Fruit fly (Drosophila melanogaster) whole organism, embryonic: ENCODE results near the gene SrpRalpha.

Experiments used
- Atf3 ChIP-seq: fragments of 200-800 bp; sonication (Bioruptor generic); optimal IDR thresholded peaks from 3 replicates; lab custom pipeline; 2016; ENCODE audit warnings: missing biosample characterization, missing genetic modification characterization
- CG10543 ChIP-seq: fragments of 200-800 bp; sonication (Bioruptor generic); optimal IDR thresholded peaks from 3 replicates; lab custom pipeline; 2017; ENCODE audit warnings: missing biosample characterization, mild to moderate bottlenecking, missing genetic modification characterization, moderate library complexity
- CG14014 ChIP-seq: fragments of 200-800 bp; sonication (Bioruptor generic); IDR thresholded peaks from 2 replicates; pipeline ENCODE4 v1.3.6; 2022; ENCODE audit warnings: missing biosample characterization, missing genetic modification characterization
- CG17802 ChIP-seq: fragments of 200-800 bp; sonication (Bioruptor generic); optimal IDR thresholded peaks from 2 replicates; lab custom pipeline; 2018; ENCODE audit warnings: missing biosample characterization, mild to moderate bottlenecking, missing genetic modification characterization, moderate library complexity
- CG17912 ChIP-seq: fragments of 200-800 bp; sonication (Bioruptor generic); optimal IDR thresholded peaks from 2 replicates; lab custom pipeline; 2018; ENCODE audit warnings: missing biosample characterization, mild to moderate bottlenecking, missing genetic modification characterization
- CG31224 ChIP-seq: fragments of 200-800 bp; sonication (Bioruptor generic); IDR thresholded peaks from 2 replicates; pipeline ENCODE4 v1.3.6; 2022; ENCODE audit warnings: missing biosample characterization, missing genetic modification characterization
- CG33557 ChIP-seq: fragments of 200-800 bp; sonication (Bioruptor generic); optimal IDR thresholded peaks from 2 replicates; lab custom pipeline; 2019; ENCODE audit warnings: missing biosample characterization, mild to moderate bottlenecking, missing genetic modification characterization, moderate library complexity
- CG3847 ChIP-seq: fragments of 200-800 bp; sonication (Bioruptor generic); IDR thresholded peaks from 2 replicates; pipeline ENCODE4 v1.3.6; 2022; ENCODE audit warnings: missing biosample characterization, missing genetic modification characterization
- CG4282 ChIP-seq: fragments of 200-800 bp; sonication (Bioruptor generic); optimal IDR thresholded peaks from 2 replicates; lab custom pipeline; 2016; ENCODE audit warnings: missing biosample characterization, missing genetic modification characterization
- CG4854 ChIP-seq: fragments of 200-800 bp; sonication (Bioruptor generic); optimal IDR thresholded peaks from 2 replicates; lab custom pipeline; 2016; ENCODE audit warnings: missing biosample characterization, missing genetic modification characterization, inconsistent platforms
- CrebB ChIP-seq: fragments of 200-800 bp; sonication (Bioruptor generic); optimal IDR thresholded peaks from 3 replicates; lab custom pipeline; 2018; ENCODE audit warnings: missing biosample characterization, mild to moderate bottlenecking, missing genetic modification characterization
- Dip3 ChIP-seq: fragments of 200-800 bp; sonication (Bioruptor generic); optimal IDR thresholded peaks from 3 replicates; lab custom pipeline; 2016; ENCODE audit warnings: missing biosample characterization, missing genetic modification characterization
- Doc2 ChIP-seq: fragments of 200-800 bp; sonication (Bioruptor generic); IDR thresholded peaks from 2 replicates; pipeline ENCODE4 v1.3.6; 2022; ENCODE audit warnings: missing biosample characterization, missing genetic modification characterization
- Doc3 ChIP-seq: fragments of 200-800 bp; sonication (Bioruptor generic); IDR thresholded peaks from 3 replicates; pipeline ENCODE4 v1.3.6; 2022; ENCODE audit warnings: missing biosample characterization, missing genetic modification characterization; ENCODE audit not compliant: partially characterized antibody
- Ets65A ChIP-seq: fragments of 200-800 bp; sonication (Bioruptor generic); peaks from one replicate; lab custom pipeline; 2016; ENCODE audit warnings: missing biosample characterization, missing genetic modification characterization
- Fer1 ChIP-seq: fragments of 200-800 bp; sonication (Bioruptor generic); optimal IDR thresholded peaks from 2 replicates; lab custom pipeline; 2017; ENCODE audit warnings: missing biosample characterization, mild to moderate bottlenecking, missing genetic modification characterization
- Meics ChIP-seq: fragments of 200-800 bp; sonication (Bioruptor generic); optimal IDR thresholded peaks from 2 replicates; lab custom pipeline; 2017; ENCODE audit warnings: missing biosample characterization, mild to moderate bottlenecking, missing genetic modification characterization
- Nf-YA ChIP-seq: fragments of 200-800 bp; sonication (Bioruptor generic); IDR thresholded peaks from 2 replicates; pipeline ENCODE4 v1.3.6; 2022; ENCODE audit warnings: missing biosample characterization, missing genetic modification characterization
- Oli ChIP-seq: fragments of 200-800 bp; sonication (Bioruptor generic); optimal IDR thresholded peaks from 2 replicates; lab custom pipeline; 2018; ENCODE audit warnings: missing biosample characterization, mild to moderate bottlenecking, missing genetic modification characterization, moderate library complexity
- Pdp1 ChIP-seq, 2 experiments: fragments of 200-800 bp; sonication (Bioruptor generic); optimal IDR thresholded peaks; 3 replicates each; lab custom pipeline; 2016; ENCODE audit warnings: missing biosample characterization in 2 of 2, missing genetic modification characterization in 2 of 2, mild to moderate bottlenecking in 1 of 2, moderate library complexity in 1 of 2
- Ptx1 ChIP-seq: fragments of 200-800 bp; sonication (Bioruptor generic); IDR thresholded peaks from 2 replicates; pipeline ENCODE4 v1.3.6; 2022; ENCODE audit warnings: missing biosample characterization, missing genetic modification characterization
- Side ChIP-seq: fragments of 200-800 bp; sonication (Bioruptor generic); optimal IDR thresholded peaks from 2 replicates; lab custom pipeline; 2016; ENCODE audit warnings: missing biosample characterization, missing genetic modification characterization
- Spps ChIP-seq: fragments of 200-800 bp; sonication (Bioruptor generic); optimal IDR thresholded peaks from 2 replicates; lab custom pipeline; 2018; ENCODE audit warnings: missing biosample characterization, mild to moderate bottlenecking, missing genetic modification characterization
- Xrp1 ChIP-seq: fragments of 200-800 bp; sonication (Bioruptor generic); IDR thresholded peaks from 2 replicates; pipeline ENCODE4 v1.3.6; 2022; ENCODE audit warnings: missing biosample characterization, missing genetic modification characterization
- aop ChIP-seq: fragments of 200-800 bp; sonication (Bioruptor generic); IDR thresholded peaks from 2 replicates; pipeline ENCODE4 v1.3.6; 2022; ENCODE audit warnings: missing biosample characterization, missing genetic modification characterization
- ap ChIP-seq: fragments of 200-800 bp; sonication (Bioruptor generic); IDR thresholded peaks from 2 replicates; pipeline ENCODE4 v1.3.6; 2022; ENCODE audit warnings: missing biosample characterization, missing genetic modification characterization
- cwo ChIP-seq: fragments of 200-800 bp; sonication (Bioruptor generic); optimal IDR thresholded peaks from 3 replicates; lab custom pipeline; 2017; ENCODE audit warnings: missing biosample characterization, missing genetic modification characterization, mild to moderate bottlenecking, moderate library complexity, missing genetic modification reagents
- ems ChIP-seq: fragments of 200-800 bp; sonication (Bioruptor generic); optimal IDR thresholded peaks from 3 replicates; lab custom pipeline; 2016; ENCODE audit warnings: missing biosample characterization, missing genetic modification characterization
- ftz-f1 ChIP-seq: fragments of 200-800 bp; sonication (Bioruptor generic); optimal IDR thresholded peaks from 2 replicates; lab custom pipeline; 2016; ENCODE audit warnings: missing biosample characterization, missing genetic modification characterization
- fu2 ChIP-seq: fragments of 200-800 bp; sonication (Bioruptor generic); optimal IDR thresholded peaks from 2 replicates; lab custom pipeline; 2016; ENCODE audit warnings: missing biosample characterization, missing genetic modification characterization
- gcm2 ChIP-seq: fragments of 200-800 bp; sonication (Bioruptor generic); optimal IDR thresholded peaks from 2 replicates; lab custom pipeline; 2016; ENCODE audit warnings: missing biosample characterization, missing genetic modification characterization
- gfzf ChIP-seq: fragments of 200-800 bp; sonication (Bioruptor generic); optimal IDR thresholded peaks from 2 replicates; lab custom pipeline; 2016; ENCODE audit warnings: missing biosample characterization, mild to moderate bottlenecking, missing genetic modification characterization, moderate library complexity
- her ChIP-seq: fragments of 200-800 bp; sonication (Bioruptor generic); optimal IDR thresholded peaks from 2 replicates; lab custom pipeline; 2016; ENCODE audit warnings: missing biosample characterization, missing genetic modification characterization
- lov ChIP-seq, 2 experiments: fragments of 200-800 bp in 1 of 2; fragments of >200 bp in 1 of 2; sonication (Bioruptor generic) in 1 of 2; IDR thresholded peaks in 1 of 2; optimal IDR thresholded peaks in 1 of 2; 2 replicates in 1 of 2; 3 replicates in 1 of 2; pipeline versions ENCODE4 v1.3.6 to Lab custom; 2017 to 2022; ENCODE audit warnings: missing biosample characterization in 1 of 2, missing genetic modification characterization in 1 of 2
- maf-S ChIP-seq: fragments of 200-800 bp; sonication (Bioruptor generic); optimal IDR thresholded peaks from 2 replicates; lab custom pipeline; 2016; ENCODE audit warnings: missing biosample characterization, missing genetic modification characterization
- mld ChIP-seq: fragments of 200-800 bp; sonication (Bioruptor generic); IDR thresholded peaks from 3 replicates; pipeline ENCODE4 v1.3.6; 2022; ENCODE audit warnings: missing biosample characterization, missing genetic modification characterization; ENCODE audit not compliant: partially characterized antibody
- prd ChIP-seq, 3 experiments: fragments of >200 bp in 2 of 3; fragments of 200-800 bp in 1 of 3; sonication (Bioruptor generic) in 1 of 3; optimal IDR thresholded peaks in 2 of 3; IDR thresholded peaks in 1 of 3; 2 replicates in 2 of 3; 3 replicates in 1 of 3; pipeline versions ENCODE4 v1.3.6 to Lab custom; 2017 to 2022; ENCODE audit warnings: missing biosample characterization in 1 of 3, missing genetic modification characterization in 1 of 3
- repo ChIP-seq: fragments of 200-800 bp; sonication (Bioruptor generic); optimal IDR thresholded peaks from 2 replicates; lab custom pipeline; 2016; ENCODE audit warnings: missing biosample characterization, missing genetic modification characterization
- schlank ChIP-seq: fragments of 200-800 bp; sonication (Bioruptor generic); optimal IDR thresholded peaks from 2 replicates; lab custom pipeline; 2018; ENCODE audit warnings: missing biosample characterization, mild to moderate bottlenecking, missing genetic modification characterization
- scrt ChIP-seq: fragments of 200-800 bp; sonication (Bioruptor generic); optimal IDR thresholded peaks from 2 replicates; lab custom pipeline; 2018; ENCODE audit warnings: missing biosample characterization, mild to moderate bottlenecking, missing genetic modification characterization, moderate library complexity
- sim ChIP-seq: fragments of 200-800 bp; sonication (Bioruptor generic); IDR thresholded peaks from 2 replicates; pipeline ENCODE4 v1.3.6; 2022; ENCODE audit warnings: missing biosample characterization, missing genetic modification characterization
- slou ChIP-seq: fragments of 200-800 bp; sonication (Bioruptor generic); optimal IDR thresholded peaks from 3 replicates; lab custom pipeline; 2016; ENCODE audit warnings: missing biosample characterization, missing genetic modification characterization
- sqz ChIP-seq: fragments of 200-800 bp; sonication (Bioruptor generic); optimal IDR thresholded peaks from 3 replicates; lab custom pipeline; 2018; ENCODE audit warnings: missing biosample characterization, mild to moderate bottlenecking, missing genetic modification characterization
- stc ChIP-seq: fragments of 200-800 bp; sonication (Bioruptor generic); IDR thresholded peaks from 2 replicates; pipeline ENCODE4 v1.3.6; 2022; ENCODE audit warnings: missing biosample characterization, missing genetic modification characterization
- tap ChIP-seq: fragments of 200-800 bp; optimal IDR thresholded peaks from 3 replicates; lab custom pipeline; 2019; ENCODE audit warnings: missing biosample characterization, mild to moderate bottlenecking, missing genetic modification characterization, moderate library complexity
- tio ChIP-seq: fragments of 200-800 bp; sonication (Bioruptor generic); optimal IDR thresholded peaks from 2 replicates; lab custom pipeline; 2017; ENCODE audit warnings: missing biosample characterization, missing genetic modification characterization, inconsistent platforms
- tll ChIP-seq, 2 experiments: fragments of 200-800 bp in 1 of 2; fragments of >200 bp in 1 of 2; sonication (Bioruptor generic) in 1 of 2; optimal IDR thresholded peaks; 2 replicates each; lab custom pipeline; 2017 to 2019; ENCODE audit warnings: missing biosample characterization in 2 of 2, missing genetic modification characterization in 2 of 2, mild to moderate bottlenecking in 1 of 2, moderate library complexity in 1 of 2
- tx ChIP-seq: fragments of 200-800 bp; sonication (Bioruptor generic); optimal IDR thresholded peaks from 2 replicates; lab custom pipeline; 2016; ENCODE audit warnings: missing biosample characterization, missing genetic modification characterization
- zen2 ChIP-seq: fragments of 200-800 bp; sonication (Bioruptor generic); IDR thresholded peaks from 3 replicates; pipeline ENCODE4 v1.3.6; 2022; ENCODE audit warnings: missing biosample characterization, missing genetic modification characterization; ENCODE audit not compliant: partially characterized antibody

The SrpRalpha gene

dm6 chrX:11137566-11138186 is 8.8 kb upstream of the SrpRalpha start, which contains the start of gene CDK2AP1 (continued):
- TF ChIP-seq sqz (GFP tag; lab: Kevin White, UChicago) (no peak), CG33557 (GFP tag; lab: Kevin White, UChicago) (no peak), schlank (tag; lab: Kevin White, UChicago) (no peak), Atf3 (GFP tag; lab: Kevin White, UChicago) (peak; percentile 48), tio (GFP tag; lab: Kevin White, UChicago) (no peak), Xrp1 (GFP tag; lab: Robert Waterston, UW) (peak; percentile 9; the same call in 1 of the 2 replicates), slou (no peak), Side (GFP tag; lab: Kevin White, UChicago) (peak; percentile 13), CG3847 (GFP tag; lab: Robert Waterston, UW) (no peak), CG10543 (GFP tag; lab: Kevin White, UChicago) (no peak), maf-S (GFP tag; lab: Kevin White, UChicago) (peak; percentile 10), mld (GFP tag; lab: Robert Waterston, UW) (peak; percentile 70), Ets65A (peak; percentile 82), CG4282 (GFP tag; lab: Kevin White, UChicago) (no peak), gfzf (GFP tag; lab: Kevin White, UChicago) (peak; percentile 55), Fer1 (no peak), CG17802 (tag; lab: Kevin White, UChicago) (peak; percentile 86), Ptx1 (GFP tag; lab: Robert Waterston, UW) (peak; percentile 32), CG4854 (no peak), CG14014 (GFP tag; lab: Robert Waterston, UW) (0 out of 2 replicates have a peak, but pooled peaks have one; percentile 17), tll (GFP tag; optimal IDR thresholded peaks at IDR 0.05; lab: Kevin White, UChicago) (peak in 1 of 2 experiments; percentile 71), Dip3 (GFP tag; lab: Kevin White, UChicago) (no peak), ap (no peak), tap (tag; lab: Kevin White, UChicago) (no peak), her (GFP tag; lab: Kevin White, UChicago) (peak; percentile 50), Meics (peak; percentile 0), Oli (tag; lab: Kevin White, UChicago) (no peak), scrt (no peak), Nf-YA (no peak), stc (GFP tag; lab: Robert Waterston, UW) (no peak), lov (optimal IDR thresholded peaks at IDR 0.05; lab: Kevin White, UChicago) (no peak), lov (GFP tag; IDR thresholded peaks at IDR 0.05; lab: Robert Waterston, UW) (no peak), zen2 (GFP tag; lab: Robert Waterston, UW) (peak; percentile 61), gcm2 (GFP tag; lab: Kevin White, UChicago) (no peak), repo (GFP tag; lab: Kevin White, UChicago) (no peak), Pdp1 (GFP tag; optimal IDR thresholded peaks at IDR 0.05; lab: Kevin White, UChicago) (peak; percentile 20 to 46), fu2 (peak; percentile 26), CG17912 (GFP tag; lab: Kevin White, UChicago) (no peak), sim (GFP tag; lab: Robert Waterston, UW) (no peak), cwo (GFP tag; lab: Kevin White, UChicago) (no peak), ems (GFP tag; lab: Kevin White, UChicago) (no peak), Spps (tag; lab: Kevin White, UChicago) (no peak), ftz-f1 (no peak), aop (no peak), Doc3 (no peak; the same call in 2 of the 3 replicates), prd (optimal IDR thresholded peaks at IDR 0.05; lab: Kevin White, UChicago) (no peak), prd (GFP tag; IDR thresholded peaks at IDR 0.05; lab: Robert Waterston, UW) (peak; percentile 9; the same call in 1 of the 3 replicates), Doc2 (GFP tag; lab: Robert Waterston, UW) (no peak), tx (GFP tag; lab: Kevin White, UChicago) (peak; percentile 3), CrebB (no peak), CG31224 (GFP tag; lab: Robert Waterston, UW) (no peak)
